Worm (Caenorhabditis elegans) whole organism, dauer: ENCODE measurements around the gene aly-3.

Source experiments
- unc-62 ChIP-seq: sonication (generic microtip); optimal IDR thresholded peaks from 2 replicates; lab custom pipeline; 2017; ENCODE audit warnings: missing biosample characterization, missing genetic modification reagents, missing genetic modification characterization

The aly-3 gene

ce11 chrIV:12108984-12109657, 14.0 kb upstream of the aly-3 start:
- no peak for TF ChIP-seq unc-62 (GFP tag; lab: Kevin White, UChicago)

DNA sequence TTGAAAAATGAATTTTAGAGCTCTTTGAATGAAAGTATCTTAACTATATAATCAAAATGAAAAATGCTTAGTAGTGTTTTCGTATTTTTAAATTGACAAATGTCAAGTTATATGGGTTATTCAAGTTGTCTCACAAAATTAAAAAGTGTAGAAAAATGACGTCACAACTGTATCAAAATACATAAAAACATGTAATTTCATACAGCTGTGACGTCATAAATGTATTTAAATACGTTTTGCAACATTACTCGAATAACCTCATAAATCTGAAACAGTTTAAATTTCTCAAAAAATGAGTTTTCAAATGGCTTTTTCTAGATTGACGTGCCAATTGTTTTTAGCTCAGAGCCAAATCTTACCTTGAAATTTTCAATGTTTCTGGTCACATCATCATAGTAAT, 13.3 kb upstream of the aly-3 start:
- TF ChIP-seq unc-62 (GFP tag; lab: Kevin White, UChicago) = no peak

ce11 chrIV:12110339-12110738, 12.7 kb upstream of the aly-3 start, which contains the start of gene col-129:
TSS of gene col-129 (minus strand) at chrIV:12110439.
- no peak for TF ChIP-seq unc-62 (GFP tag; lab: Kevin White, UChicago)

DNA sequence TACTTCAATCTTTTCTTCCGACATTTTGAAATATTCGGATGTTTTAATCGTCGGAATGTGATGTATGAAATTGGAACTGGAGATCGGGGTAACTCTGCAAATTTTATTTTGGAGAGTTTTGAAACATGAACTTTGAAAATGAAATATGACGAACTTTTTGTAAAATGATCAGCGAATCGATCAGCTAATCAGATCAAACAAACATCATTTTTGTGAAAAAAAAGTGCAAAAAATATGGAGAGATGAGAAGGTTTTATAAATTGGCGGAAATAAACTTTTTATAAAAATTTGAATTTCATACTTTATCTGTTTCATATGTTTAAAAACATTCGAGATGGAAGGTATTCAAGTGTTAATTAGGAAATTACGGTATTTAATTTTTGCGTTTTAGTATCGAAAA, 11.6 kb upstream of the aly-3 start, which contains the start of gene dlc-2:
Gene dlc-2, minus strand, starts transcription at position 101 of the 400 bp plus-strand sequence.
- no peak for TF ChIP-seq unc-62 (GFP tag; lab: Kevin White, UChicago)

ce11 chrIV:12113056-12113455, 10.0 kb upstream of the aly-3 start:
- TF ChIP-seq unc-62 (GFP tag; lab: Kevin White, UChicago) = no peak

DNA sequence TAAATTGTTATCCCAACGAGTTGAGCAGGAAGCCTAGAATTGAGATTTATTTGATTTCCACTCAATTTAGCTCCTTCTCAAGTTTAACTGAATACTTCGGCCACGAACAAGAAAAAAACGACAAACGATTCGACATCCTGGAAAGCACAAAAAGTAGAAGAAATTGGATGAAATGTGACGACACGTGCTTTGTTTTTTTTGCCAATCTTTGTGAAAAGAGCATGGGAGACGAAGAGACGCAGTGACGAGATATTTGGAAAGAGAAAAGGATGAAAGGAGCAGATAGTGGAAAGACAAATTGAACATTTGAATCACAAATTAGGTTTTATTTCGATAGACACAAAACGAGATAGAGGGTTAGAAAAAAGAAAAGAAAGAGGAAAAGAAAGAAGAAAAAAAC, 8.6 kb upstream of the aly-3 start:
- no peak for TF ChIP-seq unc-62 (GFP tag; lab: Kevin White, UChicago)

DNA sequence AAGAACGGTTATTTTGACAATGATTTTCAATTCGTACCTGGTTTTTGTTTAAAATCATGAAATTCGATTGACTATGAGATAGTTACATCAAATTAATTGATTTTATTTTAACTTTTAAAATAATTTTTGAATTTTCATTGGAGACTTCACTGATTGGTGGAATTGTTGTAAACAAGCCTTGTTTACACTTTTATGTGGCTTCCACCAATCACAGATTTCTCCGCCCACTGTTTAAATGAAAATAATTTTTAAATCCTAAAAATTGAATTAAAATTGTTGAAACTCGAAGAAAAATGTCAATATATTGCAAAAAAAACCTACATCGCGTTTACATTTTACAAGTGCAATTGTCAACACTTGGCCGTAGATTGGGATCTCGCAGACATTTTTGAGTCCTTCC, 2.5 kb upstream of the aly-3 start:
- no peak for TF ChIP-seq unc-62 (GFP tag; lab: Kevin White, UChicago)

ce11 chrIV:12121076-12121475, 2.0 kb upstream of the aly-3 start, which contains the start of the genes ddb-1 and M18.6:
TSS of gene ddb-1 (minus strand) at chrIV:12121165.
TSS of gene M18.6 (plus strand) at chrIV:12121310.
- TF ChIP-seq unc-62 (GFP tag; lab: Kevin White, UChicago) = no peak

- TF ChIP-seq unc-62 (GFP tag; lab: Kevin White, UChicago) = no peak
Observed at ce11 chrIV:12124314-12125084, 1.4 kb downstream of the aly-3 start, which contains the start of gene dhhc-6. TSS of gene dhhc-6 (plus strand) at chrIV:12124952.

ce11 chrIV:12126740-12127472, 3.8 kb downstream of the aly-3 start:
- TF ChIP-seq unc-62 (GFP tag; lab: Kevin White, UChicago) = no peak

ce11 chrIV:12127838-12128237, 4.8 kb downstream of the aly-3 start:
- TF ChIP-seq unc-62 (GFP tag; lab: Kevin White, UChicago) = no peak

DNA sequence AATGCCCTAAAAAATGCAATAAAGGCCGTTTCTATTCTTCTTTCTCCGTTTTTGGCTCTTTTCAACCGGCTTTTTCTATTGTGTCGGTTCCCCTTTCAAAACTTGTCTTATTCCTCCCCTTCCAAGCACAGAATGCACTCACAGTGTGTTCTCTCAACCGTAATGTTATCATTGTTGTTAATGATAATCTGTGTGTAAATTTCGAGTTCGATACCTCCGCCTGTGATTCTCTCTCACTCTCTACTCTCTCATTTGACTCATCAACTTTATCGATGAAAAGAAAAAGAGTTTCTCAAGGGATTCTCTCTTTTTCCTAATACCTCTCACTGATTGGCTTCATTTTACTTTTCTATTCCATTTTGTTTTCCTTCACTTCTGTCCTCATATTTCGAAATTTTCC, 5.6 kb downstream of the aly-3 start:
- TF ChIP-seq unc-62 (GFP tag; lab: Kevin White, UChicago) = no peak

- no peak for TF ChIP-seq unc-62 (GFP tag; lab: Kevin White, UChicago)
Observed at ce11 chrIV:12129204-12129603, 6.1 kb downstream of the aly-3 start, which contains the start of gene lin-24. TSS of gene lin-24 (plus strand) at chrIV:12129504.

- TF ChIP-seq unc-62 (GFP tag; lab: Kevin White, UChicago) = no peak
Observed at ce11 chrIV:12131308-12132072, 8.4 kb downstream of the aly-3 start.

ce11 chrIV:12133776-12134175, 10.7 kb downstream of the aly-3 start:
- TF ChIP-seq unc-62 (GFP tag; lab: Kevin White, UChicago) = no peak
